Fruit fly (Drosophila melanogaster): Measurements from ENCODE around the gene CG9016.

CG9016 gene

dm6 chr2L:5906893-5907850 is 16.3 kb downstream of the CG9016 start, which contains the start of gene bchs:
Gene bchs (plus strand): TSS chr2L:5907169.
- no peak for TF ChIP-seq Met (GFP tag; optimal IDR thresholded peaks at IDR 0.05)
- TF ChIP-seq Sox14 (GFP tag; optimal IDR thresholded peaks at IDR 0.05), result peak; percentile 41
- TF ChIP-seq CG31627 (GFP tag; optimal IDR thresholded peaks at IDR 0.05), result peak; percentile 62
- TF ChIP-seq topi (GFP tag; optimal IDR thresholded peaks at IDR 0.05), result peak; percentile 24
- TF ChIP-seq fd59A (GFP tag; optimal IDR thresholded peaks at IDR 0.05), result no peak
- TF ChIP-seq Eip75B (GFP tag; optimal IDR thresholded peaks at IDR 0.05), result peak; percentile 12
- no peak for TF ChIP-seq Eip78C (GFP tag)
- peak; percentile 5 for TF ChIP-seq esn (GFP tag; optimal IDR thresholded peaks at IDR 0.05)
- TF ChIP-seq svp (GFP tag), result peak; percentile 77
- no peak for TF ChIP-seq dsx (GFP tag; optimal IDR thresholded peaks at IDR 0.05; ENCODE audit: poor library complexity, severe bottlenecking)
- TF ChIP-seq Hr38 (GFP tag; optimal IDR thresholded peaks at IDR 0.05), result no peak
- TF ChIP-seq CG34406 (GFP tag; optimal IDR thresholded peaks at IDR 0.05), result peak; percentile 17
- 0 out of 3 replicates have a peak, but pooled peaks have one; percentile 42 for TF ChIP-seq CG8119 (GFP tag; IDR thresholded peaks at IDR 0.05)
- TF ChIP-seq CG11762 (GFP tag; optimal IDR thresholded peaks at IDR 0.05; ENCODE audit: insufficient read depth), result no peak
- TF ChIP-seq fkh (GFP tag; optimal IDR thresholded peaks at IDR 0.05), result peak; percentile 100
- peak in 1 of 2 experiments; percentile 26 for TF ChIP-seq salr (GFP tag; optimal IDR thresholded peaks at IDR 0.05)
- peak; percentile 7 for TF ChIP-seq achi (GFP tag; optimal IDR thresholded peaks at IDR 0.05)
- peak; percentile 11 for TF ChIP-seq CG16779 (tag; optimal IDR thresholded peaks at IDR 0.05)
- TF ChIP-seq CG15336 (GFP tag; IDR thresholded peaks at IDR 0.05), result 0 out of 2 replicates have a peak, but pooled peaks have one; percentile 22
- TF ChIP-seq lz (GFP tag; optimal IDR thresholded peaks at IDR 0.05), result peak; percentile 25
- TF ChIP-seq vri (GFP tag; optimal IDR thresholded peaks at IDR 0.05), result peak; percentile 73
- TF ChIP-seq acj6 (GFP tag; optimal IDR thresholded peaks at IDR 0.05), result no peak
- TF ChIP-seq cyc (GFP tag; optimal IDR thresholded peaks at IDR 0.05), result peak; percentile 3
- no peak for TF ChIP-seq CG3032 (tag; optimal IDR thresholded peaks at IDR 0.05)
- TF ChIP-seq CG6276 (GFP tag; optimal IDR thresholded peaks at IDR 0.05), result peak; percentile 78

- no peak for TF ChIP-seq CG1621 (tag; optimal IDR thresholded peaks at IDR 0.05)
- TF ChIP-seq Sox102F (GFP tag; optimal IDR thresholded peaks at IDR 0.05), result peak; percentile 52
- TF ChIP-seq CG7368 (GFP tag; optimal IDR thresholded peaks at IDR 0.05), result no peak
- no peak for TF ChIP-seq ss (GFP tag; optimal IDR thresholded peaks at IDR 0.05)
- TF ChIP-seq CG8119 (GFP tag; IDR thresholded peaks at IDR 0.05), result no peak
- no peak for TF ChIP-seq CG11294 (GFP tag; IDR thresholded peaks at IDR 0.05)
- TF ChIP-seq CG10669 (GFP tag; optimal IDR thresholded peaks at IDR 0.05), result no peak
- TF ChIP-seq Ets21C (GFP tag; optimal IDR thresholded peaks at IDR 0.05), result peak; percentile 33
- no peak for TF ChIP-seq CG6163 (GFP tag; IDR thresholded peaks at IDR 0.05)
- no peak for TF ChIP-seq pdm3 (GFP tag; optimal IDR thresholded peaks at IDR 0.05)
- no peak for TF ChIP-seq Gug (GFP tag; IDR thresholded peaks at IDR 0.05)
- peak; percentile 69 for TF ChIP-seq esn (GFP tag; optimal IDR thresholded peaks at IDR 0.05)
- no peak for TF ChIP-seq Sox14 (GFP tag; optimal IDR thresholded peaks at IDR 0.05)
- no peak for TF ChIP-seq dsx (GFP tag; optimal IDR thresholded peaks at IDR 0.05; ENCODE audit: poor library complexity, severe bottlenecking)
- no peak for TF ChIP-seq Lpt (GFP tag; optimal IDR thresholded peaks at IDR 0.05)
- TF ChIP-seq CG11762 (GFP tag; optimal IDR thresholded peaks at IDR 0.05; ENCODE audit: insufficient read depth), result no peak
- TF ChIP-seq acj6 (GFP tag; optimal IDR thresholded peaks at IDR 0.05), result no peak
- no peak for TF ChIP-seq CG4318 (GFP tag; optimal IDR thresholded peaks at IDR 0.05)
- TF ChIP-seq Hr39 (GFP tag; optimal IDR thresholded peaks at IDR 0.05), result peak; percentile 35
- no peak for TF ChIP-seq fd59A (GFP tag; optimal IDR thresholded peaks at IDR 0.05)
- TF ChIP-seq CG11902 (GFP tag; optimal IDR thresholded peaks at IDR 0.05), result no peak
- TF ChIP-seq Met (GFP tag; optimal IDR thresholded peaks at IDR 0.05), result peak; percentile 57
- TF ChIP-seq CG8319 (GFP tag; optimal IDR thresholded peaks at IDR 0.05), result no peak
- no peak for TF ChIP-seq CG6854 (GFP tag; optimal IDR thresholded peaks at IDR 0.05)
- TF ChIP-seq cyc (GFP tag; optimal IDR thresholded peaks at IDR 0.05), result peak; percentile 37
- peak; percentile 49 for TF ChIP-seq vri (GFP tag; optimal IDR thresholded peaks at IDR 0.05)
- no peak for TF ChIP-seq dac (GFP tag; optimal IDR thresholded peaks at IDR 0.05)
- no peak for TF ChIP-seq net (GFP tag; optimal IDR thresholded peaks at IDR 0.05)
- no peak for TF ChIP-seq spab (GFP tag; optimal IDR thresholded peaks at IDR 0.05)
- peak; percentile 18 for TF ChIP-seq CG34406 (GFP tag; optimal IDR thresholded peaks at IDR 0.05)
- TF ChIP-seq topi (GFP tag; optimal IDR thresholded peaks at IDR 0.05), result peak; percentile 55
- no peak for TF ChIP-seq salr (GFP tag; optimal IDR thresholded peaks at IDR 0.05)
- no peak for TF ChIP-seq Ets96B (tag; optimal IDR thresholded peaks at IDR 0.05)
- no peak for TF ChIP-seq CG6276 (GFP tag; optimal IDR thresholded peaks at IDR 0.05)
- no peak for TF ChIP-seq achi (GFP tag; optimal IDR thresholded peaks at IDR 0.05)
- no peak for TF ChIP-seq Hr4 (GFP tag; optimal IDR thresholded peaks at IDR 0.05)
Observed at dm6 chr2L:5904585-5904984, 18.9 kb downstream of the CG9016 start, which contains the start of gene CG9021. Gene CG9021 (minus strand): TSS chr2L:5904689.
